Fruit fly (Drosophila melanogaster): ENCODE measurements around the gene IFT46.
A peak's percentile ranks its signal among the peaks of the same experiment; 100 is the strongest.

IFT46 gene

dm6 chr2L:18590100-18590941 lies 25.6 kb downstream of the IFT46 start, which contains the start of the genes Pde11 and CG15160:
Pde11 (minus strand) TSS chr2L:18590342.
CG15160 (plus strand) TSS chr2L:18590891.
- peak; percentile 50 for TF ChIP-seq gfzf (GFP tag; optimal IDR thresholded peaks at IDR 0.05)
- TF ChIP-seq CG32767 (GFP tag; IDR thresholded peaks at IDR 0.05): no peak
- TF ChIP-seq dan (GFP tag; IDR thresholded peaks at IDR 0.05): no peak
- no peak for TF ChIP-seq CG1832 (GFP tag; optimal IDR thresholded peaks at IDR 0.05)
- no peak; the same call in 1 of the 2 replicates for TF ChIP-seq Drgx (GFP tag; IDR thresholded peaks at IDR 0.05)
- no peak for TF ChIP-seq CG12104 (GFP tag; optimal IDR thresholded peaks at IDR 0.05)
- TF ChIP-seq Rfx (GFP tag; IDR thresholded peaks at IDR 0.05): peak; percentile 72
- peak; percentile 44 for TF ChIP-seq CG9727 (GFP tag; optimal IDR thresholded peaks at IDR 0.05)
- peak; percentile 74 for TF ChIP-seq Sin3A (optimal IDR thresholded peaks at IDR 0.05)
- no peak for TF ChIP-seq bcd (GFP tag; optimal IDR thresholded peaks at IDR 0.05)
- no peak for TF ChIP-seq CG14965 (GFP tag; optimal IDR thresholded peaks at IDR 0.05; ENCODE audit: borderline replicate concordance)
- TF ChIP-seq Med (GFP tag): peak; percentile 87
- no peak for TF ChIP-seq tio (GFP tag; optimal IDR thresholded peaks at IDR 0.05)
- no peak for TF ChIP-seq D19B (GFP tag; optimal IDR thresholded peaks at IDR 0.05)
- no peak for TF ChIP-seq CG10565 (GFP tag; optimal IDR thresholded peaks at IDR 0.05)
- no peak for TF ChIP-seq CG1529 (GFP tag; optimal IDR thresholded peaks at IDR 0.05)
- no peak for TF ChIP-seq D (optimal IDR thresholded peaks at IDR 0.05)
- TF ChIP-seq D (GFP tag; optimal IDR thresholded peaks at IDR 0.05): no peak
- TF ChIP-seq salm (tag; optimal IDR thresholded peaks at IDR 0.05): no peak
- no peak for TF ChIP-seq zf30C (GFP tag; optimal IDR thresholded peaks at IDR 0.05)
- no peak for TF ChIP-seq CG8388 (GFP tag; optimal IDR thresholded peaks at IDR 0.05)
- TF ChIP-seq Hey (tag; optimal IDR thresholded peaks at IDR 0.05): no peak
- no peak for TF ChIP-seq kni (GFP tag; optimal IDR thresholded peaks at IDR 0.05)
- TF ChIP-seq aop (GFP tag; IDR thresholded peaks at IDR 0.05): no peak
- TF ChIP-seq Tbp (GFP tag; optimal IDR thresholded peaks at IDR 0.05): no peak
- no peak for TF ChIP-seq Nf-YC (tag; optimal IDR thresholded peaks at IDR 0.05)
- TF ChIP-seq ara (GFP tag; IDR thresholded peaks at IDR 0.05): no peak
- no peak for TF ChIP-seq CG18262 (tag; optimal IDR thresholded peaks at IDR 0.05)
- peak; percentile 21 for TF ChIP-seq ind (GFP tag; optimal IDR thresholded peaks at IDR 0.05)
- no peak for TF ChIP-seq odd (GFP tag; optimal IDR thresholded peaks at IDR 0.05)
- TF ChIP-seq bbx (GFP tag; IDR thresholded peaks at IDR 0.05; ENCODE audit: partially characterized antibody): peak; percentile 100
- TF ChIP-seq ERR (GFP tag; optimal IDR thresholded peaks at IDR 0.05): no peak
- TF ChIP-seq CG16779 (GFP tag; IDR thresholded peaks at IDR 0.05): no peak
- TF ChIP-seq CG11398 (GFP tag; optimal IDR thresholded peaks at IDR 0.05): no peak
- peak; percentile 68 for TF ChIP-seq phol (tag; optimal IDR thresholded peaks at IDR 0.05)
- TF ChIP-seq Dad (GFP tag; optimal IDR thresholded peaks at IDR 0.05): peak; percentile 40
- peak; percentile 75 for TF ChIP-seq CG17361 (GFP tag; IDR thresholded peaks at IDR 0.05)
- no peak for TF ChIP-seq h (optimal IDR thresholded peaks at IDR 0.05)
- TF ChIP-seq CG9876 (GFP tag; optimal IDR thresholded peaks at IDR 0.05): peak; percentile 11
- TF ChIP-seq dysf (GFP tag; IDR thresholded peaks at IDR 0.05): 0 out of 3 replicates have a peak, but pooled peaks have one; percentile 24
- TF ChIP-seq CG10431 (GFP tag; optimal IDR thresholded peaks at IDR 0.05): no peak
- TF ChIP-seq cg (GFP tag; optimal IDR thresholded peaks at IDR 0.05): no peak
- TF ChIP-seq CG3407 (GFP tag; optimal IDR thresholded peaks at IDR 0.05): no peak
- no peak for TF ChIP-seq nerfin-1 (tag; optimal IDR thresholded peaks at IDR 0.05)
- no peak for TF ChIP-seq Vsx1 (GFP tag; optimal IDR thresholded peaks at IDR 0.05)
- TF ChIP-seq Oli (tag; optimal IDR thresholded peaks at IDR 0.05): no peak
- peak; percentile 10 for TF ChIP-seq zfh2 (GFP tag; optimal IDR thresholded peaks at IDR 0.05)
- TF ChIP-seq CG4404 (GFP tag; IDR thresholded peaks at IDR 0.05): no peak
- TF ChIP-seq Gsc (GFP tag; IDR thresholded peaks at IDR 0.05): no peak
- peak; percentile 96 for TF ChIP-seq Dll (GFP tag; IDR thresholded peaks at IDR 0.05; ENCODE audit: partially characterized antibody)
- TF ChIP-seq Gug (GFP tag; IDR thresholded peaks at IDR 0.05): peak; percentile 83; the same call in 2 of the 4 replicates
